Worm (Caenorhabditis elegans) whole organism, young adult: ENCODE results near the gene sri-71.
A peak's percentile ranks its signal among the peaks of the same experiment; 100 is the strongest.

Experiments used
- F39B2.1 ChIP-seq: fragments of 200-800 bp; sonication (Bioruptor generic); IDR thresholded peaks from 2 replicates; pipeline ENCODE4 v1.3.6; 2022; ENCODE audit warnings: missing genetic modification reagents, missing genetic modification characterization, missing compliant biosample characterization
- ama-1 ChIP-seq, 3 experiments: fragments of 150-350 bp in 1 of 3; sonication (generic microtip) in 2 of 3; optimal IDR thresholded peaks; 2 replicates each; lab custom pipeline; 2014 to 2018; ENCODE audit warnings: missing biosample characterization in 2 of 3, missing genetic modification characterization in 2 of 3, missing genetic modification reagents in 2 of 3
- dox-1 ChIP-seq: fragments of 200-800 bp; sonication (Bioruptor generic); IDR thresholded peaks from 2 replicates; pipeline ENCODE4 v1.3.6; 2022; ENCODE audit warnings: missing genetic modification reagents, missing genetic modification characterization, missing compliant biosample characterization
- dpl-1 ChIP-seq: fragments of 150-350 bp; optimal IDR thresholded peaks from 2 replicates; lab custom pipeline; 2014; ENCODE audit warnings: missing biosample characterization, missing genetic modification reagents, missing genetic modification characterization
- lsl-1 ChIP-seq: fragments of 200-800 bp; sonication (Bioruptor generic); optimal IDR thresholded peaks from 2 replicates; lab custom pipeline; 2018; ENCODE audit warnings: mild to moderate bottlenecking, missing genetic modification characterization, moderate library complexity, missing compliant biosample characterization
- madf-6 ChIP-seq: fragments of 200-800 bp; sonication (Bioruptor generic); IDR thresholded peaks from 2 replicates; pipeline ENCODE4 v1.3.6; 2022; ENCODE audit warnings: missing genetic modification reagents, missing genetic modification characterization, missing compliant biosample characterization
- mcd-1 ChIP-seq: fragments of 200-800 bp; sonication (Bioruptor generic); IDR thresholded peaks from 2 replicates; pipeline ENCODE4 v1.3.6; 2022; ENCODE audit warnings: missing genetic modification reagents, missing genetic modification characterization, missing compliant biosample characterization
- nhr-27 ChIP-seq: fragments of 200-800 bp; sonication (Bioruptor generic); optimal IDR thresholded peaks from 2 replicates; lab custom pipeline; 2018; ENCODE audit warnings: mild to moderate bottlenecking, missing genetic modification characterization, moderate library complexity, missing compliant biosample characterization
- nhr-80 ChIP-seq: sonication (generic microtip); optimal IDR thresholded peaks from 2 replicates; lab custom pipeline; 2016; ENCODE audit warnings: missing genetic modification characterization, missing compliant biosample characterization
- snpc-3.4 ChIP-seq: sonication (generic microtip); optimal IDR thresholded peaks from 2 replicates; lab custom pipeline; 2017; ENCODE audit warnings: missing genetic modification characterization, mild to moderate bottlenecking, missing compliant biosample characterization, antibody characterized with exemption, moderate library complexity, missing genotype, missing genetic modification reagents
- snpc-4 ChIP-seq, 5 experiments: fragments of 150-350 bp in 1 of 5; sonication (generic microtip) in 4 of 5; optimal IDR thresholded peaks; 2 replicates each; lab custom pipeline; 2014 to 2018; ENCODE audit warnings: missing genetic modification characterization in 5 of 5, missing biosample characterization in 3 of 5, antibody characterized with exemption in 2 of 5, mild to moderate bottlenecking in 2 of 5, missing compliant biosample characterization in 2 of 5, missing genotype in 2 of 5, moderate library complexity in 2 of 5, missing genetic modification reagents in 1 of 5
- unc-62 ChIP-seq: fragments of 150-350 bp; optimal IDR thresholded peaks from 2 replicates; lab custom pipeline; 2014; ENCODE audit warnings: missing biosample characterization, missing genetic modification reagents, missing genetic modification characterization

DNA sequence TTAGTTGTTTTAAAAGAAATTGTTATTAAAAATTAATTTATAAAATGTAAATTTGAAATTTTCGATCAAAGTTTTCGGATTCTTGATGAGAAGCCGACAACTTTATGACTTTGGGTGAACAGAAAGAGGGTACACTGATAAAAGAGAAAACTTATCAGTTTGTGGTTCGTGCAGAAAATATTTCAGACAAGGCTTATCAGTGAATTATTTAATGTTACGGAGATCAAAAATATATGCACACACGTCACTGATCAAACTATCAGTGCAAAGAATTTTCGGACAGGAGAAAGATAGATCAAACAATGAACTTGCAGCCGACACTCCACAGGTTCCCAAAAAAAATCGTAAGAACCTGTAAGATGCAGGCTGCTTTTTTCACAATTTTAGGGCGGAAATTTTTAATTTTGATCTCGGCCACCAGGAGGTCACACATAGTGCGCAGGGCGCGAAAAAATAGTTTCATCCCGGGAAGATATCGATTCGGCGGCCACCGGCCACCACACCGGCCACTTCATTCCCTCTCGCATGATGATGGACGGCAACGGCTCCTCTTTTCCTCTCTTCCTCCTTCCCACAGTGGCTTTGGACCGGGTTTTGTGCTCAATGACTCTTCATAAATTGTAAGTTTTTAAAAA lies 50.1 kb downstream of the sri-71 start, which contains the start of gene F22E5.17:
- TF ChIP-seq snpc-3.4 = no peak
- no peak for TF ChIP-seq snpc-4 (GFP tag; optimal IDR thresholded peaks at IDR 0.05; lab: Kevin White, UChicago)
- peak in 1 of 4 experiments; percentile 36 for TF ChIP-seq snpc-4 (tag; optimal IDR thresholded peaks at IDR 0.05; lab: Kevin White, UChicago)
- TF ChIP-seq nhr-27 (tag; lab: Kevin White, UChicago) = no peak
- TF ChIP-seq nhr-80 (tag; lab: Kevin White, UChicago) = peak; percentile 84
- TF ChIP-seq dpl-1 = no peak
- 0 out of 2 replicates have a peak, but pooled peaks have one; percentile 17 for TF ChIP-seq dox-1 (GFP tag; lab: Robert Waterston, UW)
- no peak for TF ChIP-seq mcd-1 (GFP tag; lab: Robert Waterston, UW)
- no peak for TF ChIP-seq unc-62
- no peak for TF ChIP-seq ama-1 (optimal IDR thresholded peaks at IDR 0.05; lab: Kevin White, UChicago)
- no peak for TF ChIP-seq ama-1 (GFP tag; optimal IDR thresholded peaks at IDR 0.05; lab: Kevin White, UChicago)
- TF ChIP-seq F39B2.1 = no peak
- TF ChIP-seq madf-6 (GFP tag; lab: Robert Waterston, UW) = peak; percentile 74
- TF ChIP-seq lsl-1 (GFP tag; lab: Kevin White, UChicago) = no peak
